Fruit fly (Drosophila melanogaster) whole organism, prepupa: ENCODE data around the gene COX7A.
A peak's percentile ranks its signal among the peaks of the same experiment; 100 is the strongest.

ENCODE experiments used
- Blimp-1 ChIP-seq: fragments of 200-800 bp; sonication (Bioruptor generic); optimal IDR thresholded peaks from 3 replicates; lab custom pipeline; 2017; ENCODE audit warnings: missing biosample characterization, missing genetic modification characterization, mild to moderate bottlenecking, moderate library complexity, missing genetic modification reagents
- CG11902 ChIP-seq: fragments of 200-800 bp; sonication (Bioruptor generic); optimal IDR thresholded peaks from 3 replicates; lab custom pipeline; 2016; ENCODE audit warnings: missing biosample characterization, missing genetic modification characterization
- CG16779 ChIP-seq: fragments of 200-800 bp; sonication (Bioruptor generic); optimal IDR thresholded peaks from 3 replicates; lab custom pipeline; 2017; ENCODE audit warnings: missing biosample characterization, mild to moderate bottlenecking, missing genetic modification characterization
- CG32006 ChIP-seq: fragments of 200-800 bp; sonication (Bioruptor generic); optimal IDR thresholded peaks from 3 replicates; lab custom pipeline; 2017; ENCODE audit warnings: missing biosample characterization, mild to moderate bottlenecking, missing genetic modification characterization
- CG34406 ChIP-seq: fragments of 200-800 bp; sonication (Bioruptor generic); optimal IDR thresholded peaks from 3 replicates; lab custom pipeline; 2016; ENCODE audit warnings: missing biosample characterization, missing genetic modification characterization
- CG6163 ChIP-seq: fragments of 200-800 bp; sonication (Bioruptor generic); IDR thresholded peaks from 3 replicates; pipeline ENCODE4 v1.3.6; 2022; ENCODE audit warnings: missing biosample characterization, missing genetic modification characterization
- CG6854 ChIP-seq: fragments of 200-800 bp; sonication (Bioruptor generic); optimal IDR thresholded peaks from 2 replicates; lab custom pipeline; 2017; ENCODE audit warnings: missing biosample characterization, mild to moderate bottlenecking, missing genetic modification characterization
- CG7368 ChIP-seq: fragments of 200-800 bp; sonication (Bioruptor generic); optimal IDR thresholded peaks from 3 replicates; lab custom pipeline; 2016; ENCODE audit warnings: missing biosample characterization, missing genetic modification characterization
- CG8119 ChIP-seq: fragments of 200-800 bp; sonication (Bioruptor generic); IDR thresholded peaks from 3 replicates; pipeline ENCODE4 v1.3.6; 2022; ENCODE audit warnings: missing biosample characterization, missing genetic modification characterization
- Eip75B ChIP-seq: fragments of 200-800 bp; sonication (Bioruptor generic); optimal IDR thresholded peaks from 3 replicates; lab custom pipeline; 2016; ENCODE audit warnings: missing biosample characterization, missing genetic modification characterization
- Eip78C ChIP-seq: fragments of 200-800 bp; sonication (Bioruptor generic); peaks from one replicate; lab custom pipeline; 2016; ENCODE audit warnings: missing biosample characterization, missing genetic modification characterization
- Ets96B ChIP-seq: fragments of 200-800 bp; optimal IDR thresholded peaks from 2 replicates; lab custom pipeline; 2019; ENCODE audit warnings: missing biosample characterization, mild to moderate bottlenecking, missing genetic modification characterization, moderate library complexity
- Gug ChIP-seq: fragments of 200-800 bp; sonication (Bioruptor generic); IDR thresholded peaks from 2 replicates; pipeline ENCODE4 v1.3.6; 2022; ENCODE audit warnings: missing biosample characterization, missing genetic modification characterization
- Hr38 ChIP-seq: sonication (Bioruptor generic); optimal IDR thresholded peaks from 2 replicates; lab custom pipeline; 2016; ENCODE audit warnings: missing biosample characterization, missing genetic modification characterization
- Hr39 ChIP-seq: fragments of 200-800 bp; sonication (Bioruptor generic); optimal IDR thresholded peaks from 2 replicates; lab custom pipeline; 2016; ENCODE audit warnings: missing biosample characterization, missing genetic modification characterization
- Hr4 ChIP-seq: fragments of 200-800 bp; sonication (Bioruptor generic); optimal IDR thresholded peaks from 3 replicates; lab custom pipeline; 2016; ENCODE audit warnings: missing biosample characterization, missing genetic modification characterization
- Met ChIP-seq: fragments of 200-800 bp; sonication (Bioruptor generic); optimal IDR thresholded peaks from 3 replicates; lab custom pipeline; 2016; ENCODE audit warnings: missing biosample characterization, missing genetic modification characterization
- OdsH ChIP-seq: fragments of 200-800 bp; sonication (Bioruptor generic); optimal IDR thresholded peaks from 3 replicates; lab custom pipeline; 2016; ENCODE audit warnings: missing biosample characterization, missing genetic modification characterization
- Smox ChIP-seq: fragments of 200-800 bp; sonication (Bioruptor generic); optimal IDR thresholded peaks from 3 replicates; lab custom pipeline; 2016; ENCODE audit warnings: missing biosample characterization, missing genetic modification characterization
- Sox102F ChIP-seq: fragments of 200-800 bp; sonication (Bioruptor generic); optimal IDR thresholded peaks from 2 replicates; lab custom pipeline; 2016; ENCODE audit warnings: missing biosample characterization, mild to moderate bottlenecking, missing genetic modification characterization
- Sox14 ChIP-seq: fragments of 200-800 bp; sonication (Bioruptor generic); optimal IDR thresholded peaks from 3 replicates; lab custom pipeline; 2016; ENCODE audit warnings: missing biosample characterization, missing genetic modification characterization
- Sox15 ChIP-seq: fragments of 200-800 bp; sonication (Bioruptor generic); optimal IDR thresholded peaks from 3 replicates; lab custom pipeline; 2016; ENCODE audit warnings: missing biosample characterization, missing genetic modification characterization
- achi ChIP-seq: fragments of 200-800 bp; sonication (Bioruptor generic); optimal IDR thresholded peaks from 3 replicates; lab custom pipeline; 2016; ENCODE audit warnings: missing biosample characterization, missing genetic modification characterization
- acj6 ChIP-seq: fragments of 200-800 bp; sonication (Bioruptor generic); optimal IDR thresholded peaks from 3 replicates; lab custom pipeline; 2016; ENCODE audit warnings: missing biosample characterization, missing genetic modification characterization
- cyc ChIP-seq: fragments of 200-800 bp; sonication (Bioruptor generic); optimal IDR thresholded peaks from 3 replicates; lab custom pipeline; 2016; ENCODE audit warnings: missing biosample characterization, missing genetic modification characterization
- eg ChIP-seq: fragments of 200-800 bp; sonication (Bioruptor generic); IDR thresholded peaks from 3 replicates; pipeline ENCODE4 v1.3.6; 2022; ENCODE audit warnings: missing biosample characterization, missing genetic modification characterization
- esn ChIP-seq: fragments of 200-800 bp; sonication (Bioruptor generic); optimal IDR thresholded peaks from 2 replicates; lab custom pipeline; 2016; ENCODE audit warnings: missing biosample characterization, mild to moderate bottlenecking, missing genetic modification characterization, moderate library complexity
- fd59A ChIP-seq: fragments of 200-800 bp; sonication (Bioruptor generic); optimal IDR thresholded peaks from 2 replicates; lab custom pipeline; 2017; ENCODE audit warnings: missing biosample characterization, mild to moderate bottlenecking, missing genetic modification characterization, missing genetic modification reagents
- net ChIP-seq: fragments of 200-800 bp; sonication (Bioruptor generic); optimal IDR thresholded peaks from 3 replicates; lab custom pipeline; 2016; ENCODE audit warnings: missing biosample characterization, missing genetic modification characterization
- pdm3 ChIP-seq: fragments of 200-800 bp; sonication (Bioruptor generic); optimal IDR thresholded peaks from 3 replicates; lab custom pipeline; 2016; ENCODE audit warnings: missing biosample characterization, missing genetic modification characterization
- spab ChIP-seq: fragments of 200-800 bp; sonication (Bioruptor generic); optimal IDR thresholded peaks from 2 replicates; lab custom pipeline; 2017; ENCODE audit warnings: missing biosample characterization, mild to moderate bottlenecking, missing genetic modification characterization, missing genetic modification reagents
- topi ChIP-seq: fragments of 200-800 bp; sonication (Bioruptor generic); optimal IDR thresholded peaks from 3 replicates; lab custom pipeline; 2016; ENCODE audit warnings: missing biosample characterization, missing genetic modification characterization

Gene COX7A

dm6 chr3R:8317215-8317614 is 23.6 kb downstream of the COX7A start, which contains the start of gene Ctr1B:
Gene Ctr1B (plus strand): TSS chr3R:8317612.
- TF ChIP-seq CG34406 = no peak
- TF ChIP-seq spab (GFP tag; lab: Kevin White, UChicago) = no peak
- TF ChIP-seq Blimp-1 (GFP tag; lab: Kevin White, UChicago) = no peak
- 0 out of 3 replicates have a peak, but pooled peaks have one; percentile 39 for TF ChIP-seq eg
- no peak for TF ChIP-seq Sox14 (GFP tag; lab: Kevin White, UChicago)
- no peak for TF ChIP-seq CG32006 (GFP tag; lab: Kevin White, UChicago)
- no peak for TF ChIP-seq CG6163 (GFP tag; lab: Robert Waterston, UW)
- no peak for TF ChIP-seq CG16779 (tag; lab: Kevin White, UChicago)
- TF ChIP-seq net (GFP tag; lab: Kevin White, UChicago) = no peak
- no peak for TF ChIP-seq CG7368 (GFP tag; lab: Kevin White, UChicago)
- TF ChIP-seq achi (GFP tag; lab: Kevin White, UChicago) = no peak
- no peak for TF ChIP-seq Eip75B (GFP tag; lab: Kevin White, UChicago)
- TF ChIP-seq pdm3 (GFP tag; lab: Kevin White, UChicago) = no peak
- peak; percentile 53 for TF ChIP-seq Eip78C
- no peak for TF ChIP-seq Smox (GFP tag; lab: Kevin White, UChicago)

DNA sequence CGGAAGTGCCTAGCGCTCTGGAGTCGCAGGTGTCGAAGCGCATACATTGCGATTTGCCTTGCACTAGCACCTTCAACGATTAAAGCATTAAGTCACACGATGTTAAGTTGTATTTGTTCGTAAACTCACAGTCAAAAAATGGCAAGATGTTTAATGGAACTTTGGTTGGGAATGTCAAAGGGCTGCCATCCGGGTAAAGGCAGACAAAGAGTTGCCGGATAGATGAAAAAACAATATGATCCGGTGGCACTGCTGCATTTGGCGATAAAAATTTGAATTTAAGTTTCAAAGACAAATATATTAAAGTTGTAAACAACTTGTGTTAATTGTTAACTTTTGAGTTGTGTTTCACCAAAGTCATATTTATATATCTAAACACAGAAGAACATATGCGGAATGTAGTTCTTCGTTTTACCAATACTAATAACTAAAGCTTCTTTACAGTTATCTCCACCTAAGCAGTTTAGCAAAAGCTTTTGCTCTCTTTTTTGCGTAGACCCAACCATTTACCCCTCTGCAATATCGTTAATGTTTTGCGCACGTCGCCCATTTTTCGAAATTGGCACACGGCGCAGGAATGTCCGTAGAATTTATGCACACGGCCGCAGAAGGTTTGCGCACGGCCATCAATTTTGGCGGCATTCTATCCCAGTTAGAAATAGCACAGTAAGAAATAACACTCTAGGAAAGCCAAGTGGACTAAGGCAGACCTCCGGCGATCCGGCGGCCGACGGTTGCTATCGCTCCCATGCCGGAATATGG is 24.3 kb downstream of the COX7A start, which contains the start of gene Coq2:
Coq2 (minus strand) TSS at position 200 of the 762 bp plus-strand sequence.
- no peak for TF ChIP-seq CG32006 (GFP tag; lab: Kevin White, UChicago)
- TF ChIP-seq esn (GFP tag; lab: Kevin White, UChicago) = peak; percentile 11
- peak; percentile 30; the same call in 1 of the 3 replicates for TF ChIP-seq CG6163 (GFP tag; lab: Robert Waterston, UW)
- TF ChIP-seq, all 60 proteins: peak for 2

DNA sequence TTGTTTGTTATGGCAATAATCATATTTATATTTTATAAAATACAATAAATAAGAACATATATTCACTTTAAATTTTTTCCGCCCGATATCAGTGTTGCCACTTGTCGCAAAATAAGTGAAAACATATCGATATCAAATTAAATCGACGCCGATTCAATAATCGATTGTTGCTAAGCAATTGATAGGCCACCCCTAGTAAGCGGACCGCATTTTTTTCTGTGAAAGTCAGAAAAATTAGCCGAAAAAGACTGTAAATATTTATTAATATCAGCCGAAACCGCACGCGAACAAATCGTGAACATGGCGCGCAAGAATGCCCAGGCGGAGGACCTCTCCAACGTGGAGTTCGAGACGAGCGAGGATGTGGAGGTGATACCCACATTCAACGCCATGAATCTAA is 27.8 kb downstream of the COX7A start, which contains the start of gene CG7483:
CG7483 (plus strand) TSS at position 171 of the 400 bp plus-strand sequence.
- no peak for TF ChIP-seq OdsH (GFP tag; lab: Kevin White, UChicago)
- TF ChIP-seq Met = no peak
- no peak for TF ChIP-seq esn (GFP tag; lab: Kevin White, UChicago)
- TF ChIP-seq cyc (GFP tag; lab: Kevin White, UChicago) = no peak
- peak; percentile 52 for TF ChIP-seq Eip78C

dm6 chr3R:8312037-8312436 is 28.8 kb downstream of the COX7A start, which contains the start of the genes CG11694 and CG11698:
Gene CG11694 (minus strand): TSS chr3R:8312137.
Gene CG11698 (plus strand): TSS chr3R:8312188.
- TF ChIP-seq Sox15 = no peak
- no peak for TF ChIP-seq Sox14 (GFP tag; lab: Kevin White, UChicago)
- no peak for TF ChIP-seq Smox (GFP tag; lab: Kevin White, UChicago)
- no peak for TF ChIP-seq Ets96B (tag; lab: Kevin White, UChicago)
- no peak for TF ChIP-seq OdsH (GFP tag; lab: Kevin White, UChicago)
- TF ChIP-seq CG7368 (GFP tag; lab: Kevin White, UChicago) = no peak
- no peak for TF ChIP-seq Hr39 (GFP tag; lab: Kevin White, UChicago)
- TF ChIP-seq net (GFP tag; lab: Kevin White, UChicago) = no peak
- no peak for TF ChIP-seq Hr38 (GFP tag; lab: Kevin White, UChicago)

DNA sequence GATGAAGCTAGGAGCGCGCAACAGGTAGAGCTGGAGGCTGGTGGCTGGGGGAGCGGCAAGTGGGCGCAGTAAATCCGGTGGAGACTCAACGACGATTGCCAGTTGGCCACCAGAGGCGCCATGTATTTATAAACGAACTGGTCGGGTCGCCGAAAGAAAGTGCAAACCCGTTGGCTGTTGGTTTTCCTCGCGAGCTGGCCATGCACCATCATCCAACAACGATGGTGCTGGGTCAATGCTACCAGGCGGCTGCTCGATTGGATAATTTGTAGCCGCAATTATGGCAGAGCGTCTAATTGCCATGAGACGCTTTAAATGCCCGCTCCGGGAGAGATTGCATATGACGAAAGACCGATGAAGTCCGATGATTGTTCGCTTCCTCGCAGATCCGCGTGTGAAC is 30.2 kb downstream of the COX7A start, which contains the start of gene CG11693:
CG11693 (minus strand) TSS at position 101 of the 400 bp plus-strand sequence.
- no peak for TF ChIP-seq CG8119
- no peak for TF ChIP-seq Gug (GFP tag; lab: Robert Waterston, UW)
- no peak for TF ChIP-seq CG7368 (GFP tag; lab: Kevin White, UChicago)
- TF ChIP-seq CG11902 (GFP tag; lab: Kevin White, UChicago) = no peak
- no peak for TF ChIP-seq CG6854
- TF ChIP-seq Smox (GFP tag; lab: Kevin White, UChicago) = no peak
- no peak for TF ChIP-seq Hr4 (GFP tag; lab: Kevin White, UChicago)
- no peak for TF ChIP-seq fd59A (GFP tag; lab: Kevin White, UChicago)
- no peak for TF ChIP-seq Sox102F (GFP tag; lab: Kevin White, UChicago)
- TF ChIP-seq OdsH (GFP tag; lab: Kevin White, UChicago) = no peak
- no peak for TF ChIP-seq cyc (GFP tag; lab: Kevin White, UChicago)
- TF ChIP-seq Hr39 (GFP tag; lab: Kevin White, UChicago) = no peak
- no peak for TF ChIP-seq topi
- TF ChIP-seq acj6 (GFP tag; lab: Kevin White, UChicago) = no peak
- TF ChIP-seq Met = no peak
- no peak for TF ChIP-seq CG16779 (tag; lab: Kevin White, UChicago)
- no peak for TF ChIP-seq esn (GFP tag; lab: Kevin White, UChicago)
- TF ChIP-seq Ets96B (tag; lab: Kevin White, UChicago) = no peak
